Worm (Caenorhabditis elegans): ENCODE data around the gene mrps-9.

mrps-9 gene

DNA sequence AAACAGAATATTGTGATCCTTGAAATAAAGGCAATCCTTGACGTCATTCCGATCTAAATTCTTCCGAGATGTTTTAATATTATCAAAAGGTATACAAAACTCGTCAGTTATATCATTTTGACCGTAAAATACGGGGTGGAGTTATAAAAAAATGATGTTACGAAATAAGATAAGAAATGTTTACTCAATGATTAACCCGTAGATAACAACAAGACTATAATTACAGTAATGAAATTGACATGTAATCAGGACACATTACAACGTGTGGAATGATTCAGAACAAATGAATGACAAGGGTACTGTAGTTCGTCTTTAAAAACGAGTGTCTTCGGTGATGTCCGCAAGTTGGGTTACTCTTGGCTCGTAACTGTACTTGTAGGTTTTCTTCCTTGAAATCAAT, 28.0 kb upstream of the mrps-9 start, which contains the start of gene tsp-2:
tsp-2 (minus strand) TSS at position 109 of the 400 bp plus-strand sequence.
- peak in 1 of 2 experiments; percentile 2 for TF ChIP-seq lsy-2 (tag; optimal IDR thresholded peaks at IDR 0.05)
- TF ChIP-seq nhr-21 (tag; optimal IDR thresholded peaks at IDR 0.05): no peak
- peak; percentile 93 for TF ChIP-seq fos-1 (tag; optimal IDR thresholded peaks at IDR 0.05)
- TF ChIP-seq gmeb-1 (tag; optimal IDR thresholded peaks at IDR 0.05): peak; percentile 3

DNA sequence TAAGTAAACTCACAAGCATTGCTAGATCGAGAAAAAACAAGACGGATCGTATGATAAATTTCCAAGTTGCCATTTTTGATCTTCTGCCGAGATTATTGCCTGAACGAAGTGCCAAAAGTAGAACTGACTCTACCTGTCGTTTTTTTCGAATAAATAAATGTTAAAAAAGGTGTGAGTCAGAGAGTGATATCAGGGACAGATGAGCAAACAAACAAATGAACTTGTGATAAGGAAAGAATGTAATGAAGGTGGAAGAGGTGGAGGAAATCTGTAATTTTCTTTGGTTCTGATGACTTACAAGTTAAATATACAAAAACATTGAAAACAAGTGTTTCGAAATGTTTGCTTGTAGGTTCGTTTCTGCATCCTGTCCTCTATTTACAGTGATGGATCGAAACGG, 26.5 kb upstream of the mrps-9 start, which contains the start of gene tsp-1:
tsp-1 (minus strand) TSS at position 99 of the 400 bp plus-strand sequence.
- TF ChIP-seq zag-1 (tag; optimal IDR thresholded peaks at IDR 0.05) (no peak), fos-1 (tag; optimal IDR thresholded peaks at IDR 0.05) (peak; percentile 69), aly-2 (tag; optimal IDR thresholded peaks at IDR 0.05) (no peak)

DNA sequence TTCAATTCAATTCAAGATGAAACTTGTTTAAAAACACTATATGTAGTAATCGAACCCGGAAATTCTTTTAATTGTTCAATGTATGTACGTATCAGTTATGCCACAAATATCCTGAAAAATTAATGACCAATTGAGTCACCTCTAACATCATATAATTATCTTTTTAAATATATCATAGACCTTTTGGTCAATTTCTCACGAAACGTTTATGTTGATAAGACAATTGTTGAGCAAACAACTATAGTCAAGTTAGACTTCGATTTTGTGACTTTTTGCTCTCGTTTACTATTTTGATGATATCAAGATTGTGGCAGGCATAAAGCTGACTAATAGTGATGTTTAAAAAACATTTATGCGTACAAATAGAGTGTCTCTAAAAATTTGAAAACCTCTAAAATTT, 25.6 kb upstream of the mrps-9 start:
- peak; percentile 93 for TF ChIP-seq fos-1 (tag; optimal IDR thresholded peaks at IDR 0.05)
- no peak for TF ChIP-seq nhr-11 (tag; optimal IDR thresholded peaks at IDR 0.05)

DNA sequence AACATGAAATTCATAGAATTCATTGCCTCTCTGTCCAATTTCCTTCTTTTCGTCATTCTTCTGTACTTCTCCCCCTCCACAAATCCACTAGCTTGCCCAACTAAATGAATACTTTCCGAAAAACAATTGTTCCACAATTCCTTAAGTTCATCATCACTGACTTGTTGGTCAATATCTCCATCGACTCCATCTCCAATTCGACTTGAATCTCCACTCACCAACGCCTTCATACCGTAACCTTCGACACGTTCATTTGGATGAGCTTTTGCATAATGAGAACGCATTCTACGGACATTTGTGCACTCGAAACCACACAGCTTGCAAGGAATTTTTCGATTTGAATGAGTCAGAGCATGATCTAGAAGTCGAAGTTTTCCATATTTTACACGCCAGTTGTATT, 24.9 kb upstream of the mrps-9 start:
- TF ChIP-seq fos-1 (tag; optimal IDR thresholded peaks at IDR 0.05) (no peak), ceh-82 (tag; optimal IDR thresholded peaks at IDR 0.05) (no peak), alr-1 (tag; optimal IDR thresholded peaks at IDR 0.05) (no peak), nhr-12 (tag; optimal IDR thresholded peaks at IDR 0.05) (no peak), C34F6.9 (tag; optimal IDR thresholded peaks at IDR 0.05) (no peak), ama-1 (optimal IDR thresholded peaks at IDR 0.05) (no peak), peb-1 (tag; optimal IDR thresholded peaks at IDR 0.05) (no peak), egl-27 (tag; optimal IDR thresholded peaks at IDR 0.05) (no peak), ztf-1 (GFP tag; conservative IDR thresholded peaks at IDR 0.05) (no peak), elt-1 (tag; optimal IDR thresholded peaks at IDR 0.05) (no peak), unc-39 (tag; optimal IDR thresholded peaks at IDR 0.05) (no peak), sma-9 (GFP tag; optimal IDR thresholded peaks at IDR 0.05) (no peak), sma-9 (tag; optimal IDR thresholded peaks at IDR 0.05) (no peak), ztf-4 (tag; optimal IDR thresholded peaks at IDR 0.05) (no peak), sem-4 (tag; optimal IDR thresholded peaks at IDR 0.05) (no peak), mdl-1 (tag; optimal IDR thresholded peaks at IDR 0.05) (no peak), nhr-129 (tag; optimal IDR thresholded peaks at IDR 0.05) (no peak), unc-62 (GFP tag; optimal IDR thresholded peaks at IDR 0.05) (no peak), nhr-25 (tag; optimal IDR thresholded peaks at IDR 0.05) (no peak)

DNA sequence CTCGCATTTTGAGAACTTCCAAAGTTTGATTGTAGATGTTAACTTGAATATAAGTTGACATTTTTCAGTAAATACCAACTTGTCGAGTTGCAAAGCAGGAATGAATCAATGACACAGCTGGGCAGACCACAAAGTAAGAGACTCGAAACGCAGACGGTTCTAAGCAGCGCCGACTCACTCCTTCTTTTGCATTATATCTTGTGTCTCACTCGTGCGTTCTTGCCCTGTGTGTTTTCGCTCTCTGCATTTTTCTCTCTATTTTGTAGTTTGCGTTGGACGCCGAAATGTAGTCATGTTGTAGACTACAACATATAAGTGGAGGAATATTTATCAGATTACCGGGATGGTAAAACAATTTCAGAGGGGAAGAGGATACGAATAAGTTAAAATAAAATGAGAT, 23.1 kb upstream of the mrps-9 start, which contains the start of gene C02F5.12:
C02F5.12 (minus strand) TSS at position 221 of the 400 bp plus-strand sequence.
- TF ChIP-seq F13H6.1 (tag; optimal IDR thresholded peaks at IDR 0.05) (peak; percentile 20), fos-1 (tag; optimal IDR thresholded peaks at IDR 0.05) (peak; percentile 38), aly-2 (tag; optimal IDR thresholded peaks at IDR 0.05) (no peak), lin-11 (tag; optimal IDR thresholded peaks at IDR 0.05) (no peak), dmd-4 (tag; optimal IDR thresholded peaks at IDR 0.05) (no peak), elt-1 (tag; optimal IDR thresholded peaks at IDR 0.05) (no peak), unc-62 (GFP tag; optimal IDR thresholded peaks at IDR 0.05) (no peak), nhr-6 (tag; optimal IDR thresholded peaks at IDR 0.05) (no peak), lin-39 (tag; optimal IDR thresholded peaks at IDR 0.05) (no peak), sma-3 (GFP tag; optimal IDR thresholded peaks at IDR 0.05) (peak; percentile 0), blmp-1 (tag; optimal IDR thresholded peaks at IDR 0.05; ENCODE audit: insufficient read depth) (no peak), nhr-10 (tag; optimal IDR thresholded peaks at IDR 0.05) (no peak), mdl-1 (tag; optimal IDR thresholded peaks at IDR 0.05) (no peak), mab-5 (tag; optimal IDR thresholded peaks at IDR 0.05) (no peak), sma-9 (GFP tag; optimal IDR thresholded peaks at IDR 0.05) (peak; percentile 7), sma-9 (tag; optimal IDR thresholded peaks at IDR 0.05) (no peak), nhr-21 (tag; optimal IDR thresholded peaks at IDR 0.05) (no peak), nhr-25 (tag; optimal IDR thresholded peaks at IDR 0.05) (no peak), snpc-4 (tag; optimal IDR thresholded peaks at IDR 0.05) (no peak), lsy-2 (tag; optimal IDR thresholded peaks at IDR 0.05) (peak in 1 of 2 experiments; percentile 44), C34F6.9 (tag; optimal IDR thresholded peaks at IDR 0.05) (peak; percentile 43), sem-4 (tag; optimal IDR thresholded peaks at IDR 0.05) (no peak), ztf-1 (GFP tag; conservative IDR thresholded peaks at IDR 0.05) (no peak), nhr-12 (tag; optimal IDR thresholded peaks at IDR 0.05) (no peak), elt-3 (tag; optimal IDR thresholded peaks at IDR 0.05) (no peak), zag-1 (tag; optimal IDR thresholded peaks at IDR 0.05) (no peak), R02D3.7 (tag; optimal IDR thresholded peaks at IDR 0.05) (no peak), peb-1 (tag; optimal IDR thresholded peaks at IDR 0.05) (no peak), nhr-129 (tag; optimal IDR thresholded peaks at IDR 0.05) (peak; percentile 51), unc-55 (GFP tag; optimal IDR thresholded peaks at IDR 0.05) (no peak), egl-27 (tag; optimal IDR thresholded peaks at IDR 0.05) (no peak), nhr-237 (tag; optimal IDR thresholded peaks at IDR 0.05) (no peak), Y55F3AM.14 (GFP tag; optimal IDR thresholded peaks at IDR 0.05) (no peak), ZK546.5 (tag; optimal IDR thresholded peaks at IDR 0.05) (no peak), crh-2 (tag; optimal IDR thresholded peaks at IDR 0.05) (peak; percentile 10), ztf-4 (tag; optimal IDR thresholded peaks at IDR 0.05) (no peak), ztf-11 (tag; optimal IDR thresholded peaks at IDR 0.05) (no peak), nhr-77 (tag; optimal IDR thresholded peaks at IDR 0.05) (no peak), nhr-11 (tag; optimal IDR thresholded peaks at IDR 0.05) (no peak), unc-39 (tag; optimal IDR thresholded peaks at IDR 0.05) (no peak)
